Fruit fly (Drosophila melanogaster) whole organism, embryonic: ENCODE results near the gene CG4839.

ENCODE experiments used
- Antp ChIP-seq: fragments of 200-800 bp; sonication (Bioruptor generic); optimal IDR thresholded peaks from 3 replicates; lab custom pipeline; 2016; ENCODE audit warnings: missing biosample characterization, missing genetic modification characterization
- B-H1 ChIP-seq: fragments of 200-800 bp; sonication (Bioruptor generic); IDR thresholded peaks from 3 replicates; pipeline ENCODE4 v1.3.6; 2022; ENCODE audit warnings: missing biosample characterization, missing genetic modification characterization
- CG10543 ChIP-seq: fragments of 200-800 bp; sonication (Bioruptor generic); optimal IDR thresholded peaks from 3 replicates; lab custom pipeline; 2017; ENCODE audit warnings: missing biosample characterization, mild to moderate bottlenecking, missing genetic modification characterization, moderate library complexity
- CG11723 ChIP-seq: fragments of 200-800 bp; sonication (Bioruptor generic); optimal IDR thresholded peaks from 2 replicates; lab custom pipeline; 2017; ENCODE audit warnings: missing biosample characterization, mild to moderate bottlenecking, missing genetic modification characterization
- CG12769 ChIP-seq: fragments of 200-800 bp; sonication (Bioruptor generic); optimal IDR thresholded peaks from 2 replicates; lab custom pipeline; 2019; ENCODE audit warnings: missing biosample characterization, mild to moderate bottlenecking, missing genetic modification characterization, moderate library complexity
- CG14710 ChIP-seq: fragments of 200-800 bp; sonication (Bioruptor generic); optimal IDR thresholded peaks from 3 replicates; lab custom pipeline; 2019; ENCODE audit warnings: missing biosample characterization, mild to moderate bottlenecking, missing genetic modification characterization, moderate library complexity
- CG15514 ChIP-seq: fragments of 200-800 bp; sonication (Bioruptor generic); optimal IDR thresholded peaks from 3 replicates; lab custom pipeline; 2017; ENCODE audit warnings: missing biosample characterization, missing genetic modification characterization, mild to moderate bottlenecking, moderate library complexity, missing genetic modification reagents
- CG1647 ChIP-seq: fragments of 200-800 bp; sonication (Bioruptor generic); optimal IDR thresholded peaks from 3 replicates; lab custom pipeline; 2016; ENCODE audit warnings: missing biosample characterization, missing genetic modification characterization
- CG30403 ChIP-seq: fragments of 200-800 bp; sonication (Bioruptor generic); optimal IDR thresholded peaks from 3 replicates; lab custom pipeline; 2016; ENCODE audit warnings: missing biosample characterization, missing genetic modification characterization
- CG3281 ChIP-seq: fragments of 200-800 bp; sonication (Bioruptor generic); optimal IDR thresholded peaks from 3 replicates; lab custom pipeline; 2017; ENCODE audit warnings: missing biosample characterization, mild to moderate bottlenecking, missing genetic modification characterization
- CG34224 ChIP-seq: fragments of 200-800 bp; sonication (Bioruptor generic); IDR thresholded peaks from 3 replicates; pipeline ENCODE4 v1.3.6; 2022; ENCODE audit warnings: missing biosample characterization, missing genetic modification characterization; ENCODE audit not compliant: partially characterized antibody
- CG34422 ChIP-seq: fragments of 200-800 bp; sonication (Bioruptor generic); IDR thresholded peaks from 3 replicates; pipeline ENCODE4 v1.3.6; 2022; ENCODE audit warnings: missing biosample characterization, missing genetic modification characterization
- CG3847 ChIP-seq: fragments of 200-800 bp; sonication (Bioruptor generic); IDR thresholded peaks from 2 replicates; pipeline ENCODE4 v1.3.6; 2022; ENCODE audit warnings: missing biosample characterization, missing genetic modification characterization
- CG4617 ChIP-seq: fragments of 200-800 bp; sonication (Bioruptor generic); optimal IDR thresholded peaks from 3 replicates; lab custom pipeline; 2016; ENCODE audit warnings: missing biosample characterization, missing genetic modification characterization, borderline replicate concordance
- CG5180 ChIP-seq: fragments of 200-800 bp; sonication (Bioruptor generic); optimal IDR thresholded peaks from 3 replicates; lab custom pipeline; 2017; ENCODE audit warnings: missing biosample characterization, missing genetic modification characterization, mild to moderate bottlenecking, moderate library complexity, missing genetic modification reagents
- CG6791 ChIP-seq: fragments of 200-800 bp; sonication (Bioruptor generic); IDR thresholded peaks from 3 replicates; pipeline ENCODE4 v1.3.6; 2022; ENCODE audit warnings: missing biosample characterization, missing genetic modification characterization; ENCODE audit not compliant: partially characterized antibody
- CG8944 ChIP-seq: fragments of 200-800 bp; sonication (Bioruptor generic); optimal IDR thresholded peaks from 3 replicates; lab custom pipeline; 2016; ENCODE audit warnings: missing biosample characterization, missing genetic modification characterization
- CHES-1-like ChIP-seq: fragments of 200-800 bp; sonication (Bioruptor generic); optimal IDR thresholded peaks from 2 replicates; lab custom pipeline; 2016; ENCODE audit warnings: missing biosample characterization, missing genetic modification characterization
- CrebB ChIP-seq: fragments of 200-800 bp; sonication (Bioruptor generic); optimal IDR thresholded peaks from 3 replicates; lab custom pipeline; 2018; ENCODE audit warnings: missing biosample characterization, mild to moderate bottlenecking, missing genetic modification characterization
- Deaf1 ChIP-seq: fragments of 200-800 bp; optimal IDR thresholded peaks from 3 replicates; lab custom pipeline; 2019; ENCODE audit warnings: missing biosample characterization, mild to moderate bottlenecking, missing genetic modification characterization, moderate library complexity
- Dp ChIP-seq: fragments of 200-800 bp; sonication (Bioruptor generic); optimal IDR thresholded peaks from 2 replicates; lab custom pipeline; 2018; ENCODE audit warnings: missing biosample characterization, mild to moderate bottlenecking, missing genetic modification characterization, moderate library complexity
- HLH3B ChIP-seq: fragments of 200-800 bp; sonication (Bioruptor generic); IDR thresholded peaks from 2 replicates; pipeline ENCODE4 v1.3.6; 2022; ENCODE audit warnings: missing biosample characterization, missing genetic modification characterization
- Hmx ChIP-seq: fragments of 200-800 bp; sonication (Bioruptor generic); optimal IDR thresholded peaks from 2 replicates; lab custom pipeline; 2016; ENCODE audit warnings: missing biosample characterization, missing genetic modification characterization
- Jarid2 ChIP-seq: fragments of 200-800 bp; sonication (Bioruptor generic); optimal IDR thresholded peaks from 3 replicates; lab custom pipeline; 2017; ENCODE audit warnings: mild to moderate bottlenecking, missing biosample characterization, missing genetic modification reagents, missing genetic modification characterization
- MBD-R2 ChIP-seq: fragments of 200-800 bp; sonication (Bioruptor generic); IDR thresholded peaks from 2 replicates; pipeline ENCODE4 v1.3.6; 2022; ENCODE audit warnings: missing biosample characterization, missing genetic modification characterization
- NK7.1 ChIP-seq: fragments of 200-800 bp; sonication (Bioruptor generic); optimal IDR thresholded peaks from 3 replicates; lab custom pipeline; 2016; ENCODE audit warnings: missing biosample characterization, missing genetic modification characterization
- Oaz ChIP-seq: fragments of 200-800 bp; sonication (Bioruptor generic); IDR thresholded peaks from 2 replicates; pipeline ENCODE4 v1.3.6; 2022; ENCODE audit warnings: missing biosample characterization, missing genetic modification characterization
- Optix ChIP-seq: fragments of 200-800 bp; sonication (Bioruptor generic); IDR thresholded peaks from 3 replicates; pipeline ENCODE4 v1.3.6; 2022; ENCODE audit warnings: missing biosample characterization, missing genetic modification characterization
- Rfx ChIP-seq: fragments of 200-800 bp; sonication (Bioruptor generic); IDR thresholded peaks from 2 replicates; pipeline ENCODE4 v1.3.6; 2022; ENCODE audit warnings: missing biosample characterization, missing genetic modification characterization
- ac ChIP-seq: fragments of 200-800 bp; sonication (Bioruptor generic); optimal IDR thresholded peaks from 3 replicates; lab custom pipeline; 2017; ENCODE audit warnings: missing biosample characterization, mild to moderate bottlenecking, missing genetic modification characterization
- al ChIP-seq: fragments of 200-800 bp; sonication (Bioruptor generic); IDR thresholded peaks from 2 replicates; pipeline ENCODE4 v1.3.6; 2022; ENCODE audit warnings: missing biosample characterization, missing genetic modification characterization
- amos ChIP-seq: fragments of 200-800 bp; sonication (Bioruptor generic); IDR thresholded peaks from 2 replicates; pipeline ENCODE4 v1.3.6; 2022; ENCODE audit warnings: missing biosample characterization, missing genetic modification characterization; ENCODE audit not compliant: partially characterized antibody
- ash1 ChIP-seq: fragments of 200-800 bp; sonication (Bioruptor generic); optimal IDR thresholded peaks from 2 replicates; lab custom pipeline; 2018; ENCODE audit warnings: missing biosample characterization, mild to moderate bottlenecking, missing genetic modification characterization
- cad ChIP-seq: fragments of >200 bp; optimal IDR thresholded peaks from 2 replicates; lab custom pipeline; 2017; ENCODE audit warnings: missing biosample characterization, missing genetic modification characterization
- ci ChIP-seq: fragments of 200-800 bp; sonication (Bioruptor generic); IDR thresholded peaks from 3 replicates; pipeline ENCODE4 v1.3.6; 2022; ENCODE audit warnings: missing biosample characterization, missing genetic modification characterization
- dimm ChIP-seq: fragments of 200-800 bp; sonication (Bioruptor generic); IDR thresholded peaks from 2 replicates; pipeline ENCODE4 v1.3.6; 2022; ENCODE audit warnings: missing biosample characterization, missing genetic modification characterization
- eve ChIP-seq, 2 experiments: fragments of >200 bp; optimal IDR thresholded peaks; 2 replicates each; lab custom pipeline; 2017; ENCODE audit warnings: missing biosample characterization in 2 of 2, missing genetic modification characterization in 2 of 2
- grau ChIP-seq: fragments of 200-800 bp; optimal IDR thresholded peaks from 3 replicates; lab custom pipeline; 2019; ENCODE audit warnings: missing biosample characterization, mild to moderate bottlenecking, missing genetic modification characterization, moderate library complexity
- ham ChIP-seq: fragments of 200-800 bp; sonication (Bioruptor generic); IDR thresholded peaks from 2 replicates; pipeline ENCODE4 v1.3.6; 2022; ENCODE audit warnings: missing biosample characterization, missing genetic modification characterization
- luna ChIP-seq: fragments of 200-800 bp; sonication (Bioruptor generic); optimal IDR thresholded peaks from 2 replicates; lab custom pipeline; 2016; ENCODE audit warnings: missing biosample characterization, missing genetic modification characterization
- nerfin-1 ChIP-seq: fragments of 200-800 bp; sonication (Bioruptor generic); optimal IDR thresholded peaks from 3 replicates; lab custom pipeline; 2019; ENCODE audit warnings: missing biosample characterization, mild to moderate bottlenecking, missing genetic modification characterization, moderate library complexity
- otp ChIP-seq: fragments of 200-800 bp; sonication (Bioruptor generic); IDR thresholded peaks from 3 replicates; pipeline ENCODE4, ENCODE4 v1.3.6; 2022; ENCODE audit warnings: missing biosample characterization, missing genetic modification characterization
- schlank ChIP-seq: fragments of 200-800 bp; sonication (Bioruptor generic); optimal IDR thresholded peaks from 2 replicates; lab custom pipeline; 2018; ENCODE audit warnings: missing biosample characterization, mild to moderate bottlenecking, missing genetic modification characterization
- sd ChIP-seq: fragments of 200-800 bp; sonication (Bioruptor generic); optimal IDR thresholded peaks from 3 replicates; lab custom pipeline; 2018; ENCODE audit warnings: missing biosample characterization, mild to moderate bottlenecking, missing genetic modification characterization, moderate library complexity
- sima ChIP-seq: fragments of 200-800 bp; sonication (Bioruptor generic); optimal IDR thresholded peaks from 2 replicates; lab custom pipeline; 2016; ENCODE audit warnings: missing biosample characterization, missing genetic modification characterization
- sna ChIP-seq: fragments of 200-800 bp; sonication (Bioruptor generic); IDR thresholded peaks from 2 replicates; pipeline ENCODE4 v1.3.6; 2022; ENCODE audit warnings: missing biosample characterization, missing genetic modification characterization; ENCODE audit not compliant: partially characterized antibody
- toy ChIP-seq: fragments of 200-800 bp; sonication (Bioruptor generic); IDR thresholded peaks from 2 replicates; pipeline ENCODE4 v1.3.6; 2022; ENCODE audit warnings: missing biosample characterization, missing genetic modification characterization

Gene CG4839

DNA sequence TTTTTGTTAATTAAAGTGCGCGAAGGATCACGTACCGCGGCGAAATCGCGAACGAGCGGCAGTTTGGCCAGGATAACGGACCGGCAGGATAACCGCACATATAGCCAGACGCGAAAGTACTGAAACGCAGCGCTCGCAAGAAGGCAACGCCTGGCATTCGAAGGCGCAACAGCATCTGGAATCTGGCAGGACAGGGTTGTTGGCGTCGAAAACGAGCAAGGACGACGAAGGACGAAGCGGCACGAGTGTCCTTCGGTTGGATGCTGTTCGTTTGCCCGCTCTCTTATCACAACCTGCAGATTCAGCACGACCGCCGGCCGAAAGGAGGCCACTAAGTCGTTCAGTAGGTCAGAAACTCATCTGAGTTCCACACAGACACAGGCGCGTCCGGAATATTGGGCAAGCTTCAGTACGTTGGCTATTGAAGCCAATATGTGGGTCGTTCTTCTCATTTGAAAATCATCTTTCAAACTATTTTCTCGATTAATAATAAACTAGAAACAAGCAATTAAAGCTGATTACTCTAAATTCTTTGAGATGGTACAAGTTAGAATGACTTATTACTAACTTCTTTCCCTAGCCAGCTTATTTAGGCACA, 35.7 kb downstream of the CG4839 start, which contains the start of gene CG44153 (continued):
- no peak for TF ChIP-seq sna (GFP tag; lab: Robert Waterston, UW)
- TF ChIP-seq CG11723 (GFP tag; lab: Kevin White, UChicago): no peak
- TF ChIP-seq CG3281 (GFP tag; lab: Kevin White, UChicago): peak; percentile 91
- no peak for TF ChIP-seq nerfin-1 (tag; lab: Kevin White, UChicago)
- TF ChIP-seq Antp (GFP tag; lab: Kevin White, UChicago): no peak
- 0 out of 3 replicates have a peak, but pooled peaks have one; percentile 31 for TF ChIP-seq CG34422 (GFP tag; lab: Robert Waterston, UW)
- no peak for TF ChIP-seq Hmx (GFP tag; lab: Kevin White, UChicago)
- TF ChIP-seq Jarid2 (GFP tag; lab: Kevin White, UChicago): peak; percentile 58
- TF ChIP-seq ash1 (GFP tag; lab: Kevin White, UChicago): no peak
- TF ChIP-seq MBD-R2: no peak
- peak; percentile 98 for TF ChIP-seq Deaf1 (tag; lab: Kevin White, UChicago)
- 0 out of 3 replicates have a peak, but pooled peaks have one; percentile 20 for TF ChIP-seq CG6791 (GFP tag; lab: Robert Waterston, UW)
- no peak for TF ChIP-seq ham (GFP tag; lab: Robert Waterston, UW)
- TF ChIP-seq CHES-1-like (GFP tag; lab: Kevin White, UChicago): no peak

DNA sequence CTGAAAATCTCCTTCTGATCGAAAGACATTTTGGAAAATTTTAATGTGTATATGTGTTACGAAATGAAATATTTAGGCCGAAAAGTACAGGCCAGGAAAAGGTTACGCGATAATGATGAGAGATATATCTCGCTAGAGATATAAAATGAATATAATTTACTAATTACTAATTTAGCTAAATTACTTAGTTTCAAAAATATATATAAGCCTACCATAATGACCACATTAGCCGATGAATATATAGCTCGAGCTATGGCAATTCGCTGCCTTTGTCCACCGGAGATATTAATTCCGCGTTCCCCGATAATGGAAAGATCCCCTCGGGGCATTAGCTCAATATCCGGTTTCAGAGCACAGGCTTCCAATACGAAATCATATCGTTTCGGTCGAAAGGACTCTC, 46.8 kb downstream of the CG4839 start, which contains the start of gene Fum4:
Gene Fum4 (minus strand): TSS at position 101 of the 400 bp plus-strand sequence.
- no peak for TF ChIP-seq NK7.1
- no peak for TF ChIP-seq Dp (GFP tag; lab: Kevin White, UChicago)
- no peak for TF ChIP-seq CG10543 (GFP tag; lab: Kevin White, UChicago)
- TF ChIP-seq grau (tag; lab: Kevin White, UChicago): no peak
- TF ChIP-seq Oaz: no peak
- no peak for TF ChIP-seq CG1647 (GFP tag; lab: Kevin White, UChicago)
- TF ChIP-seq toy (GFP tag; lab: Robert Waterston, UW): no peak
- no peak for TF ChIP-seq CG8944 (GFP tag; lab: Kevin White, UChicago)
- no peak for TF ChIP-seq otp (GFP tag; lab: Robert Waterston, UW)
- no peak for TF ChIP-seq CG34422 (GFP tag; lab: Robert Waterston, UW)
- TF ChIP-seq schlank (tag; lab: Kevin White, UChicago): no peak

DNA sequence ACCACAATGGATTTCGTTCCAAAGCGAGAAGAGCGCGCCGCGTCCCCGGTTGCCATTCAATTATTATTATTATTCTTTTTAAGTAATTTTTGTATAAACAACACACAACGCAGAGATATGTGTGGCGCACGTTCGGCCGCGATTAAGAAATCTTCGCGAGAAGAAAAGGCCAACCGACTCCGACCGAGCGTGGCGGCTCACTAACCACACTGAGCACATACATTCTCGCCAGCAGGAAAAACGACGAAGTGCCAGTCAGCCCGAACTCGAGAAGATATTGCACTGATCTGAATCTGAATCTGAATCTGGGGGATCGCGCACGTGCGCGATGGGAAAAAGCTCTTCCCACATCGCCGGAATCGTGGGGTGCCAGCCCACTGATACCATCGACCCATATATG, 54.3 kb downstream of the CG4839 start, which contains the start of gene Sur:
Gene Sur (minus strand): TSS at position 207 of the 400 bp plus-strand sequence.
- TF ChIP-seq MBD-R2 (peak; percentile 27; the same call in 1 of the 2 replicates), luna (no peak), CG14710 (no peak), CG30403 (GFP tag; lab: Kevin White, UChicago) (no peak), sd (tag; lab: Kevin White, UChicago) (no peak), Optix (GFP tag; lab: Robert Waterston, UW) (no peak), ac (GFP tag; lab: Kevin White, UChicago) (no peak), CG3847 (GFP tag; lab: Robert Waterston, UW) (no peak), CG4617 (no peak), dimm (no peak), ci (peak; percentile 55; the same call in 1 of the 3 replicates), B-H1 (GFP tag; lab: Robert Waterston, UW) (no peak), CG34224 (no peak), CG12769 (tag; lab: Kevin White, UChicago) (peak; percentile 46), al (GFP tag; lab: Robert Waterston, UW) (no peak), amos (GFP tag; lab: Robert Waterston, UW) (peak; percentile 30; the same call in 1 of the 2 replicates), CrebB (no peak), eve (GFP tag; optimal IDR thresholded peaks at IDR 0.05; lab: Kevin White, UChicago) (no peak), CG15514 (GFP tag; lab: Kevin White, UChicago) (peak; percentile 6), sima (GFP tag; lab: Kevin White, UChicago) (no peak), cad (GFP tag; lab: Kevin White, UChicago) (no peak), HLH3B (GFP tag; lab: Robert Waterston, UW) (no peak), Rfx (GFP tag; lab: Robert Waterston, UW) (0 out of 2 replicates have a peak, but pooled peaks have one; percentile 9), CG5180 (GFP tag; lab: Kevin White, UChicago) (no peak)
